Fruit fly (Drosophila melanogaster) whole organism, embryonic: ENCODE measurements around the gene Cyp18a1.
A peak's percentile ranks its signal among the peaks of the same experiment; 100 is the strongest.

Experiments used
- CG10979 ChIP-seq: fragments of 200-800 bp; sonication (Bioruptor generic); optimal IDR thresholded peaks from 2 replicates; lab custom pipeline; 2018; ENCODE audit warnings: missing biosample characterization, mild to moderate bottlenecking, missing genetic modification characterization, moderate library complexity
- CG12219 ChIP-seq: fragments of 200-800 bp; sonication (Bioruptor generic); optimal IDR thresholded peaks from 3 replicates; lab custom pipeline; 2018; ENCODE audit warnings: missing biosample characterization, mild to moderate bottlenecking, missing genetic modification characterization
- CG4282 ChIP-seq: fragments of 200-800 bp; sonication (Bioruptor generic); optimal IDR thresholded peaks from 2 replicates; lab custom pipeline; 2016; ENCODE audit warnings: missing biosample characterization, missing genetic modification characterization
- Chrac-16 ChIP-seq: fragments of 200-800 bp; sonication (Bioruptor generic); optimal IDR thresholded peaks from 3 replicates; lab custom pipeline; 2016; ENCODE audit warnings: missing biosample characterization, missing genetic modification characterization
- Doc3 ChIP-seq: fragments of 200-800 bp; sonication (Bioruptor generic); IDR thresholded peaks from 3 replicates; pipeline ENCODE4 v1.3.6; 2022; ENCODE audit warnings: missing biosample characterization, missing genetic modification characterization; ENCODE audit not compliant: partially characterized antibody
- Eip74EF ChIP-seq, 2 experiments: fragments of 200-800 bp in 1 of 2; fragments of >200 bp in 1 of 2; sonication (Bioruptor generic) in 1 of 2; optimal IDR thresholded peaks; 2 replicates each; lab custom pipeline; 2017 to 2019; ENCODE audit warnings: missing biosample characterization in 2 of 2, missing genetic modification characterization in 2 of 2, mild to moderate bottlenecking in 1 of 2, moderate library complexity in 1 of 2
- Side ChIP-seq: fragments of 200-800 bp; sonication (Bioruptor generic); optimal IDR thresholded peaks from 2 replicates; lab custom pipeline; 2016; ENCODE audit warnings: missing biosample characterization, missing genetic modification characterization
- al ChIP-seq: fragments of 200-800 bp; sonication (Bioruptor generic); IDR thresholded peaks from 2 replicates; pipeline ENCODE4 v1.3.6; 2022; ENCODE audit warnings: missing biosample characterization, missing genetic modification characterization
- cas ChIP-seq: fragments of 200-800 bp; sonication (Bioruptor generic); IDR thresholded peaks from 2 replicates; pipeline ENCODE4 v1.3.6; 2022; ENCODE audit warnings: missing biosample characterization, missing genetic modification characterization
- luna ChIP-seq: fragments of 200-800 bp; sonication (Bioruptor generic); optimal IDR thresholded peaks from 2 replicates; lab custom pipeline; 2016; ENCODE audit warnings: missing biosample characterization, missing genetic modification characterization
- nom ChIP-seq: fragments of 200-800 bp; sonication (Bioruptor generic); optimal IDR thresholded peaks from 2 replicates; lab custom pipeline; 2017; ENCODE audit warnings: missing biosample characterization, missing genetic modification characterization, mild to moderate bottlenecking, moderate library complexity, missing genetic modification reagents

dm6 chrX:18657502-18657947 lies 35.3 kb downstream of the Cyp18a1 start, which contains the start of gene fu:
- TF ChIP-seq Side (no peak), luna (GFP tag; lab: Kevin White, UChicago) (no peak), cas (GFP tag; lab: Robert Waterston, UW) (no peak), CG12219 (GFP tag; lab: Kevin White, UChicago) (peak; percentile 8), CG4282 (GFP tag; lab: Kevin White, UChicago) (no peak), CG10979 (tag; lab: Kevin White, UChicago) (peak; percentile 1), Eip74EF (GFP tag; optimal IDR thresholded peaks at IDR 0.05; lab: Kevin White, UChicago) (no peak), al (no peak), Chrac-16 (GFP tag; lab: Kevin White, UChicago) (no peak), nom (peak; percentile 19), Doc3 (no peak)
